Worm (Caenorhabditis elegans) whole organism, midembryonic: ENCODE measurements around the gene F22B7.1.

Source experiments
- T22C8.4 ChIP-seq: fragments of 200-800 bp; sonication (Bioruptor generic); IDR thresholded peaks from 2 replicates; pipeline ENCODE4 v1.3.6; 2022; ENCODE audit warnings: missing genetic modification characterization, missing compliant biosample characterization
- flt-1 ChIP-seq: fragments of 200-800 bp; sonication (Bioruptor generic); IDR thresholded peaks from 2 replicates; pipeline ENCODE4 v1.3.6; 2022; ENCODE audit warnings: missing genetic modification characterization, missing compliant biosample characterization
- klf-2 ChIP-seq: fragments of 200-800 bp; sonication (Bioruptor generic); conservative IDR thresholded peaks from 2 replicates; pipeline ENCODE4 v1.3.6; 2022; ENCODE audit warnings: missing genetic modification reagents, missing genetic modification characterization, missing compliant biosample characterization
- ref-1 ChIP-seq: fragments of 200-800 bp; sonication (Bioruptor generic); conservative IDR thresholded peaks from 2 replicates; pipeline ENCODE4 v1.3.6; 2022; ENCODE audit warnings: missing genetic modification reagents, missing genetic modification characterization, missing compliant biosample characterization
- ztf-23 ChIP-seq: fragments of 200-800 bp; sonication (Bioruptor generic); IDR thresholded peaks from 2 replicates; pipeline ENCODE4 v1.3.6; 2022; ENCODE audit warnings: missing genetic modification reagents, missing genetic modification characterization, missing compliant biosample characterization

DNA sequence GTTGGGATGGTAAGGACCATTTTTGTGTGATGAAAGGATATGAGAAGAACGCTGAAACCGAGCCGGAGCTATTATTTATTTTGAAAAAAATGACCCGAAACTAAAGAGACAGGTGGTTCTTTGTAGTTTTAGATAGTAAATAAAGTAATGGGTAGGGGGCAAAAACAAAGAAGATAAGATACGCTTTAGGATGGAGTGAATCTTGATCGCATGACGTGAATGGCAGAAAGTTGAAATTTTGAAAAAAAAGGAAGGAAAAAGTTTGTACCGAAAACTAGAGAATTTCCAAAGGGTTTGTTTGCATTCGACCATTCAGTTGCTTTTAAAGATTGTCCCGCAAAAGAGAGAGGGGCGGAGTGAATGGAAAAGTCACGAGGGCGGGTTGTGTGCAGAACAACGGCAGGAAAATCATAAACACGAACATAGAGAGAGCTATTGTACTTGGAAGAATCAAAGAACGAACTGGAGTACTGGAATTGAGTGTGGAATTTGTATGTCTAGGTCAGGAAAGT is 11.2 kb upstream of the F22B7.1 start, which contains the start of gene F22B7.9:
- TF ChIP-seq T22C8.4 (GFP tag; lab: Robert Waterston, UW) (no peak), ztf-23 (GFP tag; lab: Robert Waterston, UW) (no peak), flt-1 (GFP tag; lab: Robert Waterston, UW) (no peak), ref-1 (GFP tag; lab: Robert Waterston, UW) (no peak), klf-2 (no peak)
